Worm (Caenorhabditis elegans) whole organism, midembryonic: ENCODE measurements around the gene usp-50.
A peak's percentile ranks its signal among the peaks of the same experiment; 100 is the strongest.

ENCODE experiments used
- T22C8.4 ChIP-seq: fragments of 200-800 bp; sonication (Bioruptor generic); IDR thresholded peaks from 2 replicates; pipeline ENCODE4 v1.3.6; 2022; ENCODE audit warnings: missing genetic modification characterization, missing compliant biosample characterization
- cog-1 ChIP-seq: sonication (generic microtip); optimal IDR thresholded peaks from 2 replicates; lab custom pipeline; 2016; ENCODE audit warnings: missing genetic modification characterization, missing compliant biosample characterization
- flt-1 ChIP-seq: fragments of 200-800 bp; sonication (Bioruptor generic); IDR thresholded peaks from 2 replicates; pipeline ENCODE4 v1.3.6; 2022; ENCODE audit warnings: missing genetic modification characterization, missing compliant biosample characterization
- klf-2 ChIP-seq: fragments of 200-800 bp; sonication (Bioruptor generic); conservative IDR thresholded peaks from 2 replicates; pipeline ENCODE4 v1.3.6; 2022; ENCODE audit warnings: missing genetic modification reagents, missing genetic modification characterization, missing compliant biosample characterization
- med-1 ChIP-seq: sonication (generic microtip); optimal IDR thresholded peaks from 2 replicates; lab custom pipeline; 2017; ENCODE audit warnings: missing genetic modification characterization, mild to moderate bottlenecking, missing compliant biosample characterization, antibody characterized with exemption, missing genetic modification reagents; ENCODE audit not compliant: insufficient read depth
- ref-1 ChIP-seq: fragments of 200-800 bp; sonication (Bioruptor generic); conservative IDR thresholded peaks from 2 replicates; pipeline ENCODE4 v1.3.6; 2022; ENCODE audit warnings: missing genetic modification reagents, missing genetic modification characterization, missing compliant biosample characterization
- tab-1 ChIP-seq: fragments of 200-800 bp; sonication (Bioruptor generic); IDR thresholded peaks from 2 replicates; pipeline ENCODE4 v1.3.6; 2022; ENCODE audit warnings: missing genetic modification characterization, missing compliant biosample characterization
- ztf-23 ChIP-seq: fragments of 200-800 bp; sonication (Bioruptor generic); IDR thresholded peaks from 2 replicates; pipeline ENCODE4 v1.3.6; 2022; ENCODE audit warnings: missing genetic modification reagents, missing genetic modification characterization, missing compliant biosample characterization
- ztf-29 ChIP-seq: fragments of 200-800 bp; sonication (Bioruptor generic); IDR thresholded peaks from 2 replicates; pipeline ENCODE4 v1.3.6; 2022; ENCODE audit warnings: missing genetic modification reagents, missing genetic modification characterization, missing compliant biosample characterization

usp-50 gene

DNA sequence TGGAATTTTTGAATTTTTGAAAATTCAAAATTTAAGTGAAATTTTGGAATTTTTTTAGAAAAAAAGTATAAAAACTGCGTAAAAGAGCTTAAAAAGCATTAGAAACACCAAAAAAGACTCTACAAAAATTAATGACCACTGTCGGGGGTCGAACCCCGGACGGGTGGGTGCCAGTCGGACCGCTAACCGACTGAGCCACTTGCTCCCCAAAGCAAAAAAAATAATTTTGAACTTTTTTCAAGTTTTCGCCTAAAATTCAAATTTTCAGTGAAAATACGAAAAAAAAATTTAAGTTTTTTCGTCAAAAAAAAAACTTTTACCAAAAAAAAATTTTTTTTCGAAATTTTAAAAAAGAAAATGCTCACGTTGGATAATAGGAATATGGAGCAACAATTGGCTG, 22.6 kb downstream of the usp-50 start:
- TF ChIP-seq ref-1 (GFP tag; lab: Robert Waterston, UW): no peak
- TF ChIP-seq flt-1 (GFP tag; lab: Robert Waterston, UW): no peak
- TF ChIP-seq ztf-23 (GFP tag; lab: Robert Waterston, UW): no peak
- TF ChIP-seq klf-2 (GFP tag; lab: Robert Waterston, UW): no peak
- no peak for TF ChIP-seq ztf-29 (GFP tag; lab: Robert Waterston, UW)
- no peak for TF ChIP-seq T22C8.4 (GFP tag; lab: Robert Waterston, UW)
- TF ChIP-seq tab-1 (GFP tag; lab: Robert Waterston, UW): no peak

DNA sequence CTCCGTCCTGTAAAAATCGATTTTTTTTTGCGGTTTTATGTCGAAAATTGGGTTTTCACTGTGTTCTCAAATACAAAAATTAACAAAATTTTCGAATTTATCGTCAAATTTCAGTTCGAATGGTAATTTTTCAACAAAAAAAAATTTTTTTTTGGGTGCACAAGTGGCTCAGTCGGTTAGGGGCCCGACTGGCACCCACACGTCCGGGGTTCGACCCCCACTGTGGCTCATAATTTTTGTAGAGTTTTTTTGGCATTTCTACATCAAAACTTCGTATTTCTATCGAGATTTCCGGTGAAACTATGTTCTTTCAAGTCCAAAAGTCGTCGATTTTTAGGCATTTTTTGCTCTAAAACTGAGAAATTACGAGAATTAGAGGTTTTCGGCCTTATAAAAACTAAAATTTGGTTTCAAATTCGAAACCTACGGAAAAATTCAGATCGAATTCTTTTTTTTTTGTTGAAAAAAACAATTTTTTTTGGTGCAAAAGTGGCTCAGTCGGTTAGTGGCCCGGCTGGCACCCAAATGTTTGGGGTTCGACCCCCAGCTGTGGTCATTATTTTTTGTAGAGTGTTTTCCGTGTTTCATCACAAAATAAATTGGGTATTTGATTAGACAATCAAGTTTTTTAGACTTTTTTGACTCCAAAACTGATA, 23.4 kb downstream of the usp-50 start:
- TF ChIP-seq ztf-23 (GFP tag; lab: Robert Waterston, UW): no peak
- TF ChIP-seq T22C8.4 (GFP tag; lab: Robert Waterston, UW): no peak
- TF ChIP-seq klf-2 (GFP tag; lab: Robert Waterston, UW): no peak
- no peak for TF ChIP-seq med-1 (GFP tag; lab: Kevin White, UChicago)
- no peak for TF ChIP-seq flt-1 (GFP tag; lab: Robert Waterston, UW)
- TF ChIP-seq tab-1 (GFP tag; lab: Robert Waterston, UW): no peak
- TF ChIP-seq ref-1 (GFP tag; lab: Robert Waterston, UW): no peak
- no peak for TF ChIP-seq ztf-29 (GFP tag; lab: Robert Waterston, UW)
- TF ChIP-seq cog-1 (tag; lab: Kevin White, UChicago): no peak

DNA sequence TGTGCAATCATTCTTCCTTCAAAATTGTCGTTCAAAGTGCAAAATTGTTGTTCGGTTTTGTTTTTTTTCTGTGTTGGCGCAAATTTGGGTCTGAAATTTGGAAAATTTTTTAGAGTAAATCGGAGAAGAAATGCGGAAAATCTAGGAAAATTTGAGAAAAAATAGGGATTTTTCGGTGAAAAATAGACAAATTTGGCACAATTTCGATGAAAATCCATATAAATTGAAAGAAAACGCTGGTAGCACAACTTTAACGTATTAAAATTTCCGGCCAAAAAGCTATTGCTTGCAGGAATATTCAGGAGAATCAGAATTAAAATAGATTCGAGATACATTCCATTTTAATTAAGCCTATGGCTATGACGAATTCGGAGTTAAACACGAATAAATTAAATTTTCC, 24.4 kb downstream of the usp-50 start, which contains the start of gene dpy-21:
Gene dpy-21, minus strand, starts transcription at position 101 of the 400 bp plus-strand sequence.
- TF ChIP-seq ztf-23 (GFP tag; lab: Robert Waterston, UW) (no peak), cog-1 (tag; lab: Kevin White, UChicago) (no peak), klf-2 (GFP tag; lab: Robert Waterston, UW) (no peak), flt-1 (GFP tag; lab: Robert Waterston, UW) (no peak), ref-1 (GFP tag; lab: Robert Waterston, UW) (no peak), tab-1 (GFP tag; lab: Robert Waterston, UW) (no peak), med-1 (GFP tag; lab: Kevin White, UChicago) (no peak), ztf-29 (GFP tag; lab: Robert Waterston, UW) (no peak), T22C8.4 (GFP tag; lab: Robert Waterston, UW) (no peak)

DNA sequence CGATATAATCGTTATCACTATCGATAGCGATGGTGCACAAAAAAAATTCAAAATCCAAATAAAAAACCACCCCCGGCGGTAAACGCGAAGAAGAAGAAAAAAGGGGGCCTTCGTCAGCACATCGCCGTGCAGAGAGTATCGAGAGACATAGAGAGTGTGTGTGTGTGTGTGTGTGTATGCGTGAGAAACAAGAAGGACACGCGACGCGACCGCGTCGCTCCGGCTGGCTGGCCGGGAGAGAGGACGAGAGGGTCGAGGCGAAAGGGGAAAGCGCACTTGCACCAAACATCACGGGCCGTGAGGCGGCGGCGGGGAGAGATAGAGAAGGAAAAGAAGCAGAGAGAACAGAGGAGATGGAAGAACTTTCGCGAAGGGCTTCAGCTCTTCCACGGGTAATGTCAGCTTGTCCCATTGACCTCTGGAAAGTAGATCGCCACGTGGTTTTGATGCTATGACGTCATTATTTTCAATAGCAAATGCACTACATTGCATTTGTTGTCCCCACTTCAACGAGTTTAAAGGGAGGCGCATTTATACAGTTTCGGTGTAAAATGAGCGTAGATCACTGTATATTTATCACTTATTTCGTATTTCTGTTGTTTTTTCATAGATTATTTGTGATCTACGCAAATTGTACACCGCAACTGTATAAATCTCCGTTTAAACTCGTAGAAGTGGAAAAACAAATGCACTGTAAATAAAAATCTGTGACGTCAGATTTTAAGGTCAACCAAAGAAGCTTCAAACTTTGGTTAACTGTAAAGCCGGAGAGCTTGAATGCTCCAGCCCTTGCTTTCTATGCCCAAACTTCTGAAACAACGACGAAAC, 26.7 kb downstream of the usp-50 start, which contains the start of gene Y59A8B.24:
Gene Y59A8B.24, plus strand, starts transcription at position 778 of the 828 bp plus-strand sequence.
- peak; percentile 95 for TF ChIP-seq cog-1 (tag; lab: Kevin White, UChicago)
- TF ChIP-seq flt-1 (GFP tag; lab: Robert Waterston, UW): peak; percentile 72; the same call in 1 of the 2 replicates
- TF ChIP-seq T22C8.4 (GFP tag; lab: Robert Waterston, UW): no peak
- TF ChIP-seq klf-2 (GFP tag; lab: Robert Waterston, UW): no peak
- TF ChIP-seq ztf-23 (GFP tag; lab: Robert Waterston, UW): peak; percentile 69; the same call in 1 of the 2 replicates
- peak; percentile 89 for TF ChIP-seq ztf-29 (GFP tag; lab: Robert Waterston, UW)
- TF ChIP-seq med-1 (GFP tag; lab: Kevin White, UChicago): no peak
- no peak for TF ChIP-seq tab-1 (GFP tag; lab: Robert Waterston, UW)
- no peak for TF ChIP-seq ref-1 (GFP tag; lab: Robert Waterston, UW)

DNA sequence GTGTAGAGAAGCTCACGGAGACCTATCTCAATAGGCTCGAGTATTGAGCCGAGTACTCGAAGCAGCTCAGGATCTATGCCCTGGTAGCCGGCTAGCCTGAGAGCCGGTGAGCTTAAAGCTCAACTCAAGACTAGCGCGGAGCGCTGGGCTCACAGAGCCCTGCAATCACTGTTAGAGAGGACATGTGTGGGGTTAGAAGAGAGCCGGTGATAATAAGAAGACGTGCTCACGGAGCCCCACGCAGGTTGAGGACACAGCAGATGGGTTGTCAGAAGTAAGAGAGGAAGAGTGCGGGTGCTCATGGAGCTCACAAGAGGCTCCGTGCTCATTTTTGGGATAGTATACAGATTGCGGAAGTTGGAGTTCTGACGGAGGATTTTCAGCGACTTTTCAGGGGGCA, 27.6 kb downstream of the usp-50 start:
- TF ChIP-seq ztf-23 (GFP tag; lab: Robert Waterston, UW): no peak
- no peak for TF ChIP-seq flt-1 (GFP tag; lab: Robert Waterston, UW)
- TF ChIP-seq ztf-29 (GFP tag; lab: Robert Waterston, UW): no peak
- no peak for TF ChIP-seq med-1 (GFP tag; lab: Kevin White, UChicago)
- no peak for TF ChIP-seq klf-2 (GFP tag; lab: Robert Waterston, UW)

ce11 chrV:17956109-17956508, 31.4 kb downstream of the usp-50 start:
- TF ChIP-seq med-1 (GFP tag; lab: Kevin White, UChicago): no peak
- no peak for TF ChIP-seq klf-2 (GFP tag; lab: Robert Waterston, UW)
- TF ChIP-seq ztf-29 (GFP tag; lab: Robert Waterston, UW): no peak
- no peak for TF ChIP-seq T22C8.4 (GFP tag; lab: Robert Waterston, UW)
- TF ChIP-seq cog-1 (tag; lab: Kevin White, UChicago): no peak
- TF ChIP-seq ztf-23 (GFP tag; lab: Robert Waterston, UW): no peak
- no peak for TF ChIP-seq ref-1 (GFP tag; lab: Robert Waterston, UW)

DNA sequence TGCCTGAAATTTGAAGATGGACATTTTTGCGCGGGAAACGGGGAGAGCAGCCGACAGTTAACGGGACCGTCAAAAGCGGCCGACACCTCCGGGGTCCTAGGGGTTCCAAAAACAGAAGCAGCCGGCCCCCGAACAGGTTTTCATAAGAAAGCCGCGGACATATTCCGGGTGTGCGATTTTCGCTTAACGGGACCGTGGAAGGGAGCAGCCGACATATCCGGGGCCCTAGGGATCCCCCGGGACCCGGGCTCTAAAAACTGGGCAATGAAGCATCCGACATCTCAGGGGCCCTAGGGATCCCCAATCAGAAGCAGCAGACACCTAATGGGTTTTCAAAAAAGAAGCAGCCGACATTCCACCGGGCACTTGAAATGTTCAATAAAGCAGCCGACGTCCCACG, 37.8 kb downstream of the usp-50 start:
- TF ChIP-seq ref-1 (GFP tag; lab: Robert Waterston, UW) (no peak), T22C8.4 (GFP tag; lab: Robert Waterston, UW) (no peak), cog-1 (tag; lab: Kevin White, UChicago) (no peak), ztf-29 (GFP tag; lab: Robert Waterston, UW) (no peak), med-1 (GFP tag; lab: Kevin White, UChicago) (no peak)

- TF ChIP-seq med-1 (GFP tag; lab: Kevin White, UChicago): no peak
- TF ChIP-seq ztf-29 (GFP tag; lab: Robert Waterston, UW): no peak
- TF ChIP-seq flt-1 (GFP tag; lab: Robert Waterston, UW): no peak
- no peak for TF ChIP-seq klf-2 (GFP tag; lab: Robert Waterston, UW)
- TF ChIP-seq cog-1 (tag; lab: Kevin White, UChicago): no peak
- TF ChIP-seq tab-1 (GFP tag; lab: Robert Waterston, UW): no peak
- no peak for TF ChIP-seq ztf-23 (GFP tag; lab: Robert Waterston, UW)
- TF ChIP-seq ref-1 (GFP tag; lab: Robert Waterston, UW): no peak
- no peak for TF ChIP-seq T22C8.4 (GFP tag; lab: Robert Waterston, UW)
Observed at ce11 chrV:17966747-17967146, 42.0 kb downstream of the usp-50 start, which contains the start of gene gck-3. TSS of gene gck-3 (minus strand) at chrV:17966847.
